Worm (Caenorhabditis elegans): ENCODE measurements around the gene gly-8.

- TF ChIP-seq unc-62 (GFP tag; optimal IDR thresholded peaks at IDR 0.05) (no peak), snpc-4 (tag; optimal IDR thresholded peaks at IDR 0.05) (no peak), elt-1 (tag; optimal IDR thresholded peaks at IDR 0.05; ENCODE audit: borderline replicate concordance, insufficient read depth) (no peak), hlh-1 (tag; optimal IDR thresholded peaks at IDR 0.05) (no peak)
Measured at ce11 chrIII:11582569-11582968, 42.5 kb upstream of the gly-8 start.
